Worm (Caenorhabditis elegans): Measurements from ENCODE around the gene gst-19.
"Not testable (repeated sequence)": the region's sequence is repeated elsewhere in the genome, so short reads cannot be mapped to it uniquely, and the experiment has no call there.

Gene gst-19

ce11 chrII:13661990-13662389, 35.0 kb upstream of the gst-19 start, which contains the start of gene C31C9.6:
C31C9.6 (minus strand) TSS chrII:13662090.
- TF ChIP-seq dmd-6 (GFP tag; IDR thresholded peaks at IDR 0.05), result peak; percentile 74

DNA sequence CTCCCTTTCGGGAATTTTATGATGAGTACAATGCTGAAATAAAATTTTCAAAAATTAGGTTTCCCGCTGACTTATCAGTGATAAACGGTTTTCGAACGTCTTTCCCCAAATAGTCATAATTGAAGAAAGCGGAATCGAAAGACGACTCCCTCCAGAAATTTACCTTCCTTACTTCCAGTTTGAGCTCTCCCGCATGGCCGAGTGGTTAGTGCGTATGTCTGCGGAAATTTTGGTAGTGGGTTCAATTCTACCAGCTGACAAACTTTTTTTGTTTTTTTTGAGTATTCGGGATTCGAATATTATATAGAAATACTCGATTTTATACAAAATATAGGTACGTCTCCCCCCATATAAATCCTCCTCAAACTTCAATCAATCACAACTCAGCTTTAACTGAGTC, 31.5 kb upstream of the gst-19 start:
- TF ChIP-seq egl-43 (GFP tag; IDR thresholded peaks at IDR 0.05) (peak; percentile 77), snpc-1.2 (GFP tag; IDR thresholded peaks at IDR 0.05) (0 out of 2 replicates have a peak, but pooled peaks have one; percentile 43), hmg-1.1 (GFP tag; IDR thresholded peaks at IDR 0.05) (peak; percentile 33; the same call in 1 of the 2 replicates), F26F4.8 (GFP tag; conservative IDR thresholded peaks at IDR 0.05) (peak; percentile 77; the same call in 1 of the 2 replicates), lim-7 (GFP tag; IDR thresholded peaks at IDR 0.05) (peak; percentile 88), vab-7 (GFP tag; IDR thresholded peaks at IDR 0.05) (peak; percentile 49; the same call in 1 of the 2 replicates), dmd-8 (GFP tag; IDR thresholded peaks at IDR 0.05) (peak; percentile 70; the same call in 1 of the 2 replicates), dmd-6 (GFP tag; IDR thresholded peaks at IDR 0.05) (0 out of 2 replicates have a peak, but pooled peaks have one; percentile 18), pha-4 (GFP tag; IDR thresholded peaks at IDR 0.05) (peak; percentile 79), D1046.2 (GFP tag; IDR thresholded peaks at IDR 0.05) (0 out of 2 replicates have a peak, but pooled peaks have one; percentile 50), tra-1 (GFP tag; IDR thresholded peaks at IDR 0.05) (peak; percentile 68; the same call in 1 of the 2 replicates), arid-1 (GFP tag; conservative IDR thresholded peaks at IDR 0.05) (peak; percentile 79), ctbp-1 (GFP tag; IDR thresholded peaks at IDR 0.05) (0 out of 2 replicates have a peak, but pooled peaks have one; percentile 50), F44E2.7 (GFP tag; IDR thresholded peaks at IDR 0.05) (peak; percentile 61; the same call in 1 of the 2 replicates), lin-38 (GFP tag; IDR thresholded peaks at IDR 0.05) (peak; percentile 60; the same call in 1 of the 2 replicates), Y75B8A.6 (GFP tag; IDR thresholded peaks at IDR 0.05) (peak; percentile 35; the same call in 1 of the 2 replicates)
- TF ChIP-seq pha-4 (tag; optimal IDR thresholded peaks at IDR 0.05), result not testable (repeated sequence)

- TF ChIP-seq set-16 (GFP tag; IDR thresholded peaks at IDR 0.05), result peak; percentile 55
Measured at ce11 chrII:13654723-13655122, 27.8 kb upstream of the gst-19 start, which contains the start of gene C31C9.9. C31C9.9 (plus strand) TSS chrII:13655023.

- TF ChIP-seq aha-1 (tag) (peak; percentile 83), nhr-237 (tag; optimal IDR thresholded peaks at IDR 0.05) (no peak)
Measured at ce11 chrII:13648230-13648629, 21.3 kb upstream of the gst-19 start, which contains the start of gene fbxa-169. fbxa-169 (plus strand) TSS chrII:13648530.

ce11 chrII:13641311-13641710, 14.4 kb upstream of the gst-19 start, which contains the start of gene fbxa-167:
fbxa-167 (plus strand) TSS chrII:13641489.
- TF ChIP-seq lir-3 (tag; optimal IDR thresholded peaks at IDR 0.05) (no peak), mxl-2 (GFP tag; conservative IDR thresholded peaks at IDR 0.05) (no peak), mes-2 (tag; optimal IDR thresholded peaks at IDR 0.05; ENCODE audit: poor library complexity, severe bottlenecking) (no peak), daf-8 (GFP tag; IDR thresholded peaks at IDR 0.05) (no peak), aha-1 (tag) (peak; percentile 16), unc-130 (GFP tag; optimal IDR thresholded peaks at IDR 0.05) (no peak), nhr-28 (tag; optimal IDR thresholded peaks at IDR 0.05) (no peak), Y105C5A.15 (GFP tag; IDR thresholded peaks at IDR 0.05) (no peak), saeg-2 (GFP tag; IDR thresholded peaks at IDR 0.05) (no peak), unc-62 (GFP tag; optimal IDR thresholded peaks at IDR 0.05 in 1 of 2) (peak in 1 of 2 experiments; percentile 32), unc-62 (tag; optimal IDR thresholded peaks at IDR 0.05) (no peak), lsy-2 (tag; optimal IDR thresholded peaks at IDR 0.05) (peak in 1 of 2 experiments; percentile 15), hlh-11 (tag; optimal IDR thresholded peaks at IDR 0.05) (no peak), spr-3 (GFP tag; optimal IDR thresholded peaks at IDR 0.05) (no peak)
